Fruit fly (Drosophila melanogaster): ENCODE measurements around the gene nwk.
A peak's percentile ranks its signal among the peaks of the same experiment; 100 is the strongest.

DNA sequence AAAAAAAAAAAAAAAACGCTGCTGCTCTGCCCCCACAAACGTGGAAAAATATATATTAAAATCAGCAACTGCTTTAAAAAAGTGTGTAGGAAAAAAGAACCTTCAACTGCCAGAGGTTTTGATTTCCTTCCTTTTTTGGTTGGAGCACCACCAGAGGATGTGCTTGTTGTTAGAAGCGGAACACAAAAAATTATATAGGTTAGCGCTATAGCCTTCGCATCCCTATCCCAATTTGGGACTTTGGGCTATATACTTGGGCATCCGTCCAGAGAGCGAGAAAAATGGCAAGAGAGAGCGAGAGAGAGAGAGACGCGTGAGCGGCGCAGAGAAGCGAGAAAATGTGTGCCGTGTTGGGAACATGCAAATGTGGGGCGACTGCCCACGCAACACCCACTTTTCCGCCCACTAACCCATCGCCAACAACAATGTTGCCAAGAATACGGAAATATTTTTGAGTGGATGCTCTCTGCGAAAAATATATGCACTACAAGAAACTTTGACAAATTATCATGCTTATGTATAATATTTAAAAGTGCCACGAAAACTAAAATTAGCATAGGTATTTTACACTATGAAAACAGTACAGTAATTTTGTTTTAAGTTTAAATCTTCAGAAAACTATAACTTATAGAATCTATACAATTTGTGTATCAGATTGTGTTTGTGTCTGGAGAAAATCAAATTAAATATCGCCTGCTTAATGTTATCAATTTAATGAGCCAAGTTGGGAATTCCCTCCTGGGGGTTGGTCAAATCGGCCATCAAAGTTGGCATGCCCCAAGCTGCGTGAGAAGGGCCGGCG is 10.6 kb upstream of the nwk start:
- TF ChIP-seq foxo (GFP tag; optimal IDR thresholded peaks at IDR 0.05) (peak in 1 of 2 experiments; percentile 37), dsf (GFP tag; optimal IDR thresholded peaks at IDR 0.05; ENCODE audit: borderline replicate concordance) (no peak), psq (GFP tag; optimal IDR thresholded peaks at IDR 0.05) (no peak)
